Fruit fly (Drosophila melanogaster) whole organism, wandering third instar larva: ENCODE results near the gene CG18294.

Experiments used
- Hr78 ChIP-seq: fragments of >200 bp; optimal IDR thresholded peaks from 2 replicates; lab custom pipeline; 2017; ENCODE audit warnings: missing biosample characterization, missing genetic modification characterization
- N ChIP-seq: fragments of >200 bp; optimal IDR thresholded peaks from 2 replicates; lab custom pipeline; 2018; ENCODE audit warnings: missing biosample characterization, missing external identifiers, missing genetic modification characterization
- dmrt93B ChIP-seq: fragments of 200-800 bp; sonication (Bioruptor generic); optimal IDR thresholded peaks from 2 replicates; lab custom pipeline; 2018; ENCODE audit warnings: missing biosample characterization, mild to moderate bottlenecking, missing genetic modification characterization
- pan ChIP-seq: fragments of >200 bp; optimal IDR thresholded peaks from 2 replicates; lab custom pipeline; 2017
- usp ChIP-seq: fragments of >200 bp; optimal IDR thresholded peaks from 2 replicates; lab custom pipeline; 2017; ENCODE audit warnings: missing biosample characterization, missing genetic modification characterization

dm6 chr3L:19518232-19518631 is 42.9 kb upstream of the CG18294 start, which contains the start of gene Cpr76Ba:
- TF ChIP-seq dmrt93B (GFP tag; lab: Kevin White, UChicago) (no peak), Hr78 (no peak), pan (no peak), N (GFP tag; lab: Kevin White, UChicago) (no peak), usp (GFP tag; lab: Kevin White, UChicago) (no peak)
